Worm (Caenorhabditis elegans): ENCODE measurements around the gene gst-2.

The gst-2 gene

ce11 chrIV:10096881-10097280 is 45.0 kb downstream of the gst-2 start, which contains the start of gene dis-3:
dis-3 (plus strand) TSS chrIV:10097202.
- no peak for TF ChIP-seq ceh-13 (GFP tag; optimal IDR thresholded peaks at IDR 0.05)
- TF ChIP-seq pes-1 (GFP tag; IDR thresholded peaks at IDR 0.05) = no peak
- TF ChIP-seq hmg-4 (GFP tag; optimal IDR thresholded peaks at IDR 0.05) = no peak

ce11 chrIV:10095171-10095570 is 46.7 kb downstream of the gst-2 start, which contains the start of the genes C04G2.5 and msp-36:
C04G2.5 (minus strand) TSS chrIV:10095271.
msp-36 (plus strand) TSS chrIV:10095433.
- TF ChIP-seq tbx-37 (GFP tag; conservative IDR thresholded peaks at IDR 0.05) (no peak), ceh-36 (tag; optimal IDR thresholded peaks at IDR 0.05) (no peak), aly-1 (tag; optimal IDR thresholded peaks at IDR 0.05) (no peak), sea-1 (GFP tag; conservative IDR thresholded peaks at IDR 0.05) (no peak), ama-1 (optimal IDR thresholded peaks at IDR 0.05) (no peak), tra-4 (tag; optimal IDR thresholded peaks at IDR 0.05) (no peak), tbx-11 (GFP tag; IDR thresholded peaks at IDR 0.05) (no peak), B0310.2 (tag; optimal IDR thresholded peaks at IDR 0.05) (no peak), hmbx-1 (tag; optimal IDR thresholded peaks at IDR 0.05) (no peak), ets-7 (tag; optimal IDR thresholded peaks at IDR 0.05) (no peak)

- TF ChIP-seq hmbx-1 (tag; optimal IDR thresholded peaks at IDR 0.05) (no peak), sea-1 (GFP tag; conservative IDR thresholded peaks at IDR 0.05) (no peak), ets-7 (tag; optimal IDR thresholded peaks at IDR 0.05) (no peak), hnd-1 (tag; optimal IDR thresholded peaks at IDR 0.05) (no peak), B0310.2 (tag; optimal IDR thresholded peaks at IDR 0.05) (no peak), tbx-11 (GFP tag; IDR thresholded peaks at IDR 0.05) (no peak)
Measured at ce11 chrIV:10090358-10090757, 51.5 kb downstream of the gst-2 start, which contains the start of gene ttbk-5. ttbk-5 (plus strand) TSS chrIV:10090658.

All from whole organism, early embryonic.